Worm (Caenorhabditis elegans) whole organism, L4/young adult: ENCODE data around the gene C37H5.5.

Experiments used
- W03F9.2 ChIP-seq: fragments of 150-350 bp; optimal IDR thresholded peaks from 2 replicates; lab custom pipeline; 2014; ENCODE audit warnings: missing biosample characterization, missing genetic modification characterization
- dao-5 ChIP-seq: sonication (generic microtip); optimal IDR thresholded peaks from 2 replicates; lab custom pipeline; 2016; ENCODE audit warnings: missing genotype, missing genetic modification characterization, moderate library complexity, missing compliant biosample characterization
- him-1 ChIP-seq: sonication (generic microtip); optimal IDR thresholded peaks from 2 replicates; lab custom pipeline; 2016; ENCODE audit warnings: missing genotype, missing genetic modification reagents, missing genetic modification characterization, missing compliant biosample characterization

DNA sequence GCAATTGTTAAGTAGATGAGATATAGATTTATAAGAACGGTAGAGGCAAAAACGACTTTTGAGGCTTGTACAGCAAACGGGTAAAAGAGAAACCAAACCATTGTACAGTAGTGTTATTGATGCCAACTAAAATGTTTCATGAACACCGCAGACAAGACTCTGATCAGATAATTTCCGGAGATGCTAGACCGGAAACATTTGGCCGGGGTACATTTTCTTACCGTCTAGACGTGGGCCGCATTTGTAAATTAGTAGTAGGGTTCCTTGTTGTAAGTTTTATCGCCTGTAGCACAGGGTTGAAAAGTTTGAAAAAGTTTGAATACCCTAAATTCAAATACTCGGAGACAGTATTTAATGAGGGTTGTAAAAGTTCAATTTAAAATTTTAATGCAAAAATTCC, 54.2 kb downstream of the C37H5.5 start, which contains the start of gene str-32:
- TF ChIP-seq W03F9.2 (tag; lab: Kevin White, UChicago) (no peak), him-1 (tag; lab: Kevin White, UChicago) (no peak), dao-5 (tag; lab: Kevin White, UChicago) (no peak)
